Worm (Caenorhabditis elegans): ENCODE measurements around the gene F53A2.11.

DNA sequence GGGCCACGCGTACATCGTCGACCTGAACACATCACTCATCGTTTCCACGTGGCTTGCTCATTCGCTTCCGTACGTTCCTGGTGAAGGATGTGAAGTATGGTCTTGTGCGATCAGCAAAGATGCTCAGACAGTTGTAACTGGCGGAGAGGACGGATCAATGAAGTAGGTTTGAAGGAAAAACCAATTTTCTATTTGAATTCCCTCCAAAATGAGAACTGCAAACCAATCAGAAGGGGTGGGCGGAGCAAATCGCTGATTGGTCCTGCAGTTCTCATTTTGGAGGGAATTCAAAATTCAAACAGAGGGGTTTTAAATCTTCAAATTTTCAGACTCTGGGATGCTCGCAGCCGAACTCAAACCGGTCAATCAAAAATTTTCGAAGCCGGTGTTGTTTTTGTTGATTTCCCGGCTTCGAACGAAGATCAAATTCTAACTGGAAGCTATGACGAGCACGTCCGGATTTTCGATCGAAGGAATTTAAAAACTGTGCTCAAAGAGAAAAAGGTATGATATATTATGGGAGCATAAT lies 5.0 kb downstream of the F53A2.11 start:
- TF ChIP-seq unc-55 (GFP tag; optimal IDR thresholded peaks at IDR 0.05) (no peak), nhr-11 (tag; optimal IDR thresholded peaks at IDR 0.05) (no peak), fos-1 (tag; optimal IDR thresholded peaks at IDR 0.05) (no peak), elt-3 (tag; optimal IDR thresholded peaks at IDR 0.05) (no peak), lsy-2 (tag; optimal IDR thresholded peaks at IDR 0.05) (no peak), ceh-16 (tag; optimal IDR thresholded peaks at IDR 0.05) (no peak), ceh-82 (tag; optimal IDR thresholded peaks at IDR 0.05) (no peak), nhr-77 (tag; optimal IDR thresholded peaks at IDR 0.05) (no peak), zag-1 (tag; optimal IDR thresholded peaks at IDR 0.05) (no peak)
